Fruit fly (Drosophila melanogaster): Measurements from ENCODE around the gene CG14691.

CG14691 gene

DNA sequence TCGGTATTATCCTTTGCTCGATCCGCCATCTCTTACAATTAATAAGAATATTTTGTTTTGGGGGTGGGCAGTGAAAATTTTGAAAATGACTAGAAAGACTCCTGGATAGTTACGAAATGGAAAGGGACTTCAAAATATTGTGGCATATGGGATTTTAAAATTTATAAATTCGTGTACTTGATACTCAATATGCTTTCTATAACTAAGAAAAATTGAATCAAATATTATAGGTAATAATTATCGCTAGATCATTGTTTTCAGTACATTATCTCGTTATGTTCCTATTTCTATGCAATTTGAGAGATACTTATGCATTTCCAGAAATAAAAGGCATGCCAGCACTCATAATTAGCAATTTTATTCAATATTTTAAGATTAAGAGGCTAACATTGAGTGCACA, at the start of gene CG14691:
CG14691 (minus strand) TSS at position 101 of the 400 bp plus-strand sequence.
- TF ChIP-seq Ets98B (GFP tag; IDR thresholded peaks at IDR 0.05) (no peak), fd96Ca (GFP tag; IDR thresholded peaks at IDR 0.05) (no peak), CG17806 (tag; optimal IDR thresholded peaks at IDR 0.05) (no peak), CG8159 (tag; optimal IDR thresholded peaks at IDR 0.05) (no peak), CG4496 (GFP tag; IDR thresholded peaks at IDR 0.05) (no peak), CG12605 (GFP tag; IDR thresholded peaks at IDR 0.05) (no peak), CG15710 (tag; optimal IDR thresholded peaks at IDR 0.05) (no peak), CG34367 (tag; optimal IDR thresholded peaks at IDR 0.05) (no peak), gl (tag; optimal IDR thresholded peaks at IDR 0.05) (no peak), CG9948 (tag; optimal IDR thresholded peaks at IDR 0.05) (no peak), rn (GFP tag; IDR thresholded peaks at IDR 0.05) (no peak), CG32121 (GFP tag; IDR thresholded peaks at IDR 0.05) (no peak), Pif1B (GFP tag; optimal IDR thresholded peaks at IDR 0.05) (no peak), D1 (tag; optimal IDR thresholded peaks at IDR 0.05) (no peak), Pif1A (GFP tag; optimal IDR thresholded peaks at IDR 0.05) (no peak), CG10348 (GFP tag; IDR thresholded peaks at IDR 0.05) (no peak), CG13204 (GFP tag; optimal IDR thresholded peaks at IDR 0.05) (no peak), Snoo (tag; optimal IDR thresholded peaks at IDR 0.05) (no peak), CG14655 (GFP tag; optimal IDR thresholded peaks at IDR 0.05) (no peak)

- TF ChIP-seq fd96Ca (GFP tag; IDR thresholded peaks at IDR 0.05) (no peak), CG13204 (GFP tag; optimal IDR thresholded peaks at IDR 0.05) (no peak), D1 (tag; optimal IDR thresholded peaks at IDR 0.05) (no peak), EcR (GFP tag; optimal IDR thresholded peaks at IDR 0.05) (no peak), CG8301 (tag; optimal IDR thresholded peaks at IDR 0.05) (no peak), rn (GFP tag; IDR thresholded peaks at IDR 0.05) (no peak), CG14655 (GFP tag; optimal IDR thresholded peaks at IDR 0.05) (no peak), CG17806 (tag; optimal IDR thresholded peaks at IDR 0.05) (no peak), CG12605 (GFP tag; IDR thresholded peaks at IDR 0.05) (no peak), CG4496 (GFP tag; IDR thresholded peaks at IDR 0.05) (no peak), CG15710 (tag; optimal IDR thresholded peaks at IDR 0.05) (no peak), Pif1A (GFP tag; optimal IDR thresholded peaks at IDR 0.05) (no peak)
These were observed 48.4 kb upstream of the CG14691 start, which contains the start of gene CG14692 for dm6 chr3R:10803855-10804254. TSS of gene CG14692 (minus strand) at chr3R:10803955.

DNA sequence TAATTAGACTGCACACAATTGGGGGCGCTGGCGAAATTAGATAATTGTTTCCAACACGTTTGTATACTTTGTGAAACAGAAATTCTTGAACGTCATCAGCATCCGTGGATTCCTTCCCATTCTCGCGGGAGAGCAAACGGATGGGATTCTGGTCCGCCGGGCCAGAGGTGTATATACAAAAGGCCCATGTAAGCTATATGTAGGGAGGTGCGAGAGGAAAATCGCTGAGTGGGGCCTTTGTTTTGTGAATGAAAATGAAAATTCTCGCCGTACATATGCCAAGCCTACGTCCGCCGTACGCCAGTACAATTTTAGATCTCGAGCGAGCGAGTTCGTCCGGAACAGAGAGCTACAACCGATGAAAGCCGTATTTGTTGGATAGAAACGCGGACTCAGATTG, 37.2 kb upstream of the CG14691 start, which contains the start of gene CG14687:
CG14687 (plus strand) TSS at position 301 of the 400 bp plus-strand sequence.
- TF ChIP-seq Pif1A (GFP tag; optimal IDR thresholded peaks at IDR 0.05) (no peak), CG9948 (tag; optimal IDR thresholded peaks at IDR 0.05) (no peak), CG12605 (GFP tag; IDR thresholded peaks at IDR 0.05) (no peak), CG34367 (tag; optimal IDR thresholded peaks at IDR 0.05) (no peak)

- TF ChIP-seq fd96Ca (GFP tag; IDR thresholded peaks at IDR 0.05), result no peak
- TF ChIP-seq CG34367 (tag; optimal IDR thresholded peaks at IDR 0.05), result no peak
- TF ChIP-seq CG10348 (GFP tag; IDR thresholded peaks at IDR 0.05), result no peak
- TF ChIP-seq Snoo (tag; optimal IDR thresholded peaks at IDR 0.05), result no peak
- TF ChIP-seq CG14655 (GFP tag; optimal IDR thresholded peaks at IDR 0.05), result no peak
- TF ChIP-seq rn (GFP tag; IDR thresholded peaks at IDR 0.05), result no peak
- no peak for TF ChIP-seq CG13204 (GFP tag; optimal IDR thresholded peaks at IDR 0.05)
- no peak for TF ChIP-seq CG15710 (tag; optimal IDR thresholded peaks at IDR 0.05)
- TF ChIP-seq Pif1A (GFP tag; optimal IDR thresholded peaks at IDR 0.05), result no peak
- TF ChIP-seq CG9948 (tag; optimal IDR thresholded peaks at IDR 0.05), result no peak
These were observed 32.8 kb upstream of the CG14691 start, which contains the start of the genes Art1 and Mcm5 for dm6 chr3R:10788186-10788585. TSS of gene Art1 (minus strand) at chr3R:10788226. TSS of gene Mcm5 (plus strand) at chr3R:10788524.

- no peak for TF ChIP-seq CG14655 (GFP tag; optimal IDR thresholded peaks at IDR 0.05)
- TF ChIP-seq rn (GFP tag; IDR thresholded peaks at IDR 0.05), result no peak
- peak; percentile 73 for TF ChIP-seq CG15710 (tag; optimal IDR thresholded peaks at IDR 0.05)
- peak; percentile 77 for TF ChIP-seq CG4496 (GFP tag; IDR thresholded peaks at IDR 0.05)
- peak; percentile 55 for TF ChIP-seq CG9948 (tag; optimal IDR thresholded peaks at IDR 0.05)
- TF ChIP-seq Snoo (tag; optimal IDR thresholded peaks at IDR 0.05), result peak; percentile 46
- peak; percentile 70 for TF ChIP-seq CG8159 (tag; optimal IDR thresholded peaks at IDR 0.05)
- no peak for TF ChIP-seq EcR (GFP tag; optimal IDR thresholded peaks at IDR 0.05)
- TF ChIP-seq D1 (tag; optimal IDR thresholded peaks at IDR 0.05), result no peak
- TF ChIP-seq Pif1A (GFP tag; optimal IDR thresholded peaks at IDR 0.05), result no peak
- peak; percentile 59 for TF ChIP-seq CG17806 (tag; optimal IDR thresholded peaks at IDR 0.05)
These were observed 28.6 kb upstream of the CG14691 start, which contains the start of the genes mRpL37 and Rbp1 for dm6 chr3R:10784058-10784499. TSS of gene mRpL37 (minus strand) at chr3R:10784092. TSS of gene Rbp1 (plus strand) at chr3R:10784383.

- TF ChIP-seq CG9948 (tag; optimal IDR thresholded peaks at IDR 0.05) (no peak), Pif1A (GFP tag; optimal IDR thresholded peaks at IDR 0.05) (no peak), CG4496 (GFP tag; IDR thresholded peaks at IDR 0.05) (no peak), CG8159 (tag; optimal IDR thresholded peaks at IDR 0.05) (no peak), CG8301 (tag; optimal IDR thresholded peaks at IDR 0.05) (no peak), CG32121 (GFP tag; IDR thresholded peaks at IDR 0.05) (no peak), CG15710 (tag; optimal IDR thresholded peaks at IDR 0.05) (no peak), Ets98B (GFP tag; IDR thresholded peaks at IDR 0.05) (no peak), fd96Ca (GFP tag; IDR thresholded peaks at IDR 0.05) (no peak), CG34367 (tag; optimal IDR thresholded peaks at IDR 0.05) (no peak), CG10348 (GFP tag; IDR thresholded peaks at IDR 0.05) (no peak)
These were observed 26.7 kb upstream of the CG14691 start, which contains the start of gene CG42633 for dm6 chr3R:10782167-10782566. TSS of gene CG42633 (minus strand) at chr3R:10782267.
